Fruit fly (Drosophila melanogaster) whole organism, adult: ENCODE data around the gene par-6.
A peak's percentile ranks its signal among the peaks of the same experiment; 100 is the strongest.

ENCODE experiments used
- CG11617 ChIP-seq: fragments of 200-800 bp; sonication (Bioruptor generic); optimal IDR thresholded peaks from 2 replicates; lab custom pipeline; 2017; ENCODE audit warnings: mild to moderate bottlenecking, missing biosample characterization, missing genetic modification reagents, missing genetic modification characterization
- CG12768 ChIP-seq: fragments of 200-800 bp; sonication (Bioruptor generic); optimal IDR thresholded peaks from 2 replicates; lab custom pipeline; 2017; ENCODE audit warnings: missing biosample characterization, missing genetic modification characterization, mild to moderate bottlenecking, moderate library complexity, missing genetic modification reagents
- CG14711 ChIP-seq: fragments of 200-800 bp; sonication (Bioruptor generic); optimal IDR thresholded peaks from 2 replicates; lab custom pipeline; 2018; ENCODE audit warnings: missing biosample characterization, mild to moderate bottlenecking, missing genetic modification characterization, moderate library complexity
- CG1620 ChIP-seq: fragments of 200-800 bp; sonication (Bioruptor generic); optimal IDR thresholded peaks from 2 replicates; lab custom pipeline; 2016; ENCODE audit warnings: missing biosample characterization, missing genetic modification characterization
- CG33017 ChIP-seq: fragments of 200-800 bp; sonication (Bioruptor generic); optimal IDR thresholded peaks from 2 replicates; lab custom pipeline; 2018; ENCODE audit warnings: missing biosample characterization, mild to moderate bottlenecking, missing genetic modification characterization, moderate library complexity
- CG5204 ChIP-seq: fragments of 200-800 bp; sonication (Bioruptor generic); optimal IDR thresholded peaks from 2 replicates; lab custom pipeline; 2016; ENCODE audit warnings: missing biosample characterization, missing genetic modification characterization
- CG7045 ChIP-seq: fragments of 200-800 bp; sonication (Bioruptor generic); optimal IDR thresholded peaks from 2 replicates; lab custom pipeline; 2017; ENCODE audit warnings: missing biosample characterization, mild to moderate bottlenecking, missing genetic modification characterization
- CG7101 ChIP-seq: fragments of 200-800 bp; sonication (Bioruptor generic); optimal IDR thresholded peaks from 2 replicates; lab custom pipeline; 2018; ENCODE audit warnings: missing biosample characterization, mild to moderate bottlenecking, missing genetic modification characterization, moderate library complexity
- Clk ChIP-seq: fragments of 200-800 bp; sonication (Bioruptor generic); optimal IDR thresholded peaks from 2 replicates; lab custom pipeline; 2017; ENCODE audit warnings: missing biosample characterization, missing genetic modification characterization
- Crg-1 ChIP-seq: fragments of 200-800 bp; sonication (Bioruptor generic); optimal IDR thresholded peaks from 2 replicates; lab custom pipeline; 2016; ENCODE audit warnings: missing biosample characterization, missing genetic modification characterization
- Hr96 ChIP-seq: fragments of 200-800 bp; sonication (Bioruptor generic); optimal IDR thresholded peaks from 2 replicates; lab custom pipeline; 2016; ENCODE audit warnings: missing biosample characterization, missing genetic modification characterization
- Mnt ChIP-seq: fragments of 200-800 bp; sonication (Bioruptor generic); optimal IDR thresholded peaks from 2 replicates; lab custom pipeline; 2016; ENCODE audit warnings: missing biosample characterization, mild to moderate bottlenecking, missing genetic modification characterization
- bab1 ChIP-seq: fragments of 200-800 bp; sonication (Bioruptor generic); optimal IDR thresholded peaks from 3 replicates; lab custom pipeline; 2019; ENCODE audit warnings: missing biosample characterization, mild to moderate bottlenecking, missing genetic modification characterization, moderate library complexity
- cic ChIP-seq: fragments of 200-800 bp; sonication (Bioruptor generic); optimal IDR thresholded peaks from 2 replicates; lab custom pipeline; 2017; ENCODE audit warnings: missing biosample characterization, mild to moderate bottlenecking, missing genetic modification characterization, moderate library complexity
- cnc ChIP-seq, 2 experiments: fragments of >200 bp; optimal IDR thresholded peaks; 2 replicates each; lab custom pipeline; 2017
- kay ChIP-seq: fragments of 200-800 bp; sonication (Bioruptor generic); peaks from one replicate; lab custom pipeline; 2016; ENCODE audit warnings: missing biosample characterization, missing genetic modification characterization, borderline replicate concordance
- ovo ChIP-seq: fragments of 200-800 bp; sonication (Bioruptor generic); optimal IDR thresholded peaks from 2 replicates; lab custom pipeline; 2016; ENCODE audit warnings: missing biosample characterization, missing genetic modification characterization
- pad ChIP-seq: fragments of 200-800 bp; sonication (Bioruptor generic); optimal IDR thresholded peaks from 3 replicates; lab custom pipeline; 2017; ENCODE audit warnings: missing biosample characterization, missing genetic modification characterization, mild to moderate bottlenecking, moderate library complexity, missing genetic modification reagents
- tj ChIP-seq: fragments of 200-800 bp; sonication (Bioruptor generic); optimal IDR thresholded peaks from 3 replicates; lab custom pipeline; 2017; ENCODE audit warnings: missing biosample characterization, mild to moderate bottlenecking, missing genetic modification characterization, moderate library complexity
- toe ChIP-seq: fragments of 200-800 bp; sonication (Bioruptor generic); optimal IDR thresholded peaks from 2 replicates; lab custom pipeline; 2016; ENCODE audit warnings: missing biosample characterization, missing genetic modification characterization

Gene par-6

dm6 chrX:17697266-17697665 lies 5.9 kb upstream of the par-6 start:
- TF ChIP-seq tj (GFP tag; lab: Kevin White, UChicago) (no peak), CG11617 (GFP tag; lab: Kevin White, UChicago) (no peak), cnc (optimal IDR thresholded peaks at IDR 0.05; lab: Kevin White, UChicago) (no peak), CG14711 (no peak), CG1620 (GFP tag; lab: Kevin White, UChicago) (no peak), cic (GFP tag; lab: Kevin White, UChicago) (no peak), ovo (GFP tag; lab: Kevin White, UChicago) (no peak), Hr96 (no peak), CG7045 (GFP tag; lab: Kevin White, UChicago) (no peak), toe (GFP tag; lab: Kevin White, UChicago) (no peak), CG12768 (GFP tag; lab: Kevin White, UChicago) (no peak)

DNA sequence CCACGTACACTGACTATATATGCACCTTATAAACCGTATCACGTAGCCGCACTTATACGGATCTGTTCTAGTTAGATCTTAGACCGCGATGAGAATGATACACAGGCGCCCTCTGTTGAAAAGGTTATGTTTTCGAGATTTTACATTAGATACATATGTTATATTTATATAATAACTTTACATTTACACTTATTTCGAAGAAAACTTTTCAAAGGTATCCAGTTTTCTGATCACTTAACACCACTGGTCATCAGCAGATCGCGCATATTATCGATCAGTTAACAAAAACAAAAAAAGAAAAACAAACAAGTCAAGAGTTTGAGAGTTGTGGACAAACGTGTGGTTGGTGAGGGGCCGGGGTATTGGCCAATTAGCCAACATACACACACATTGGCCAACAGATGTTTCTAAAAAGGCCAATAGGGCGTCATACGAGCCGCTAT lies 5.4 kb upstream of the par-6 start:
- TF ChIP-seq Hr96, result no peak
- TF ChIP-seq CG11617 (GFP tag; lab: Kevin White, UChicago), result no peak
- TF ChIP-seq CG5204 (GFP tag; lab: Kevin White, UChicago), result no peak
- no peak for TF ChIP-seq Mnt (GFP tag; lab: Kevin White, UChicago)
- TF ChIP-seq CG14711, result no peak
- no peak for TF ChIP-seq cic (GFP tag; lab: Kevin White, UChicago)
- TF ChIP-seq Crg-1 (GFP tag; lab: Kevin White, UChicago), result no peak
- TF ChIP-seq toe (GFP tag; lab: Kevin White, UChicago), result no peak
- no peak for TF ChIP-seq ovo (GFP tag; lab: Kevin White, UChicago)

DNA sequence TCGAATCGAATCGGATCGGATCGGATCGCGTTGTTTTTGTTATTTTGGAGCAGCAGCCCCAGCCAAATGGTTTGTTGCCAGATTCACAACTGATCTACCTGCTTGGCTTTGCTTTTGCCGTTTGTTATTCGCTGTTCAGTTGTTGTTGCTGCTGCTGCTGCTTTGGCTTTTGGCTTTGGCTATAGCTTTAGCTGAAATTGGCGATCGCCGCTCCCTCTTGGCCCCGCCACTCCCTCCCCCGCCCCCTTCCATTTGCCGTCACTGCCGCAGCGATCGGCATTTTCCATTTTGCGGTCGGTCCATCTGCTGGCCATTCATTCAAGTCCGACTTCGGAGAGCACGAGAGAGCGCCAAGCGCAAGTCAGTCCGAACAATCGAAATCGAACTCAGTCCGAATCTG lies 4.7 kb upstream of the par-6 start, which contains the start of gene chas:
chas (minus strand) TSS at position 295 of the 400 bp plus-strand sequence.
- TF ChIP-seq CG33017 (tag; lab: Kevin White, UChicago), result no peak
- peak; percentile 53 for TF ChIP-seq cic (GFP tag; lab: Kevin White, UChicago)

- TF ChIP-seq Hr96 (peak; percentile 85), tj (GFP tag; lab: Kevin White, UChicago) (peak; percentile 75), pad (GFP tag; lab: Kevin White, UChicago) (peak; percentile 76), CG14711 (peak; percentile 76), CG7045 (GFP tag; lab: Kevin White, UChicago) (peak; percentile 59), Crg-1 (GFP tag; lab: Kevin White, UChicago) (peak; percentile 74), cnc (optimal IDR thresholded peaks at IDR 0.05; lab: Kevin White, UChicago) (no peak), bab1 (peak; percentile 97), CG12768 (GFP tag; lab: Kevin White, UChicago) (peak; percentile 65), CG33017 (tag; lab: Kevin White, UChicago) (peak; percentile 30), cic (GFP tag; lab: Kevin White, UChicago) (no peak), Clk (peak; percentile 33), kay (GFP tag; lab: Kevin White, UChicago) (peak; percentile 83), Mnt (GFP tag; lab: Kevin White, UChicago) (peak; percentile 77), toe (GFP tag; lab: Kevin White, UChicago) (peak; percentile 68), CG11617 (GFP tag; lab: Kevin White, UChicago) (peak; percentile 94), CG1620 (GFP tag; lab: Kevin White, UChicago) (peak; percentile 80), CG7101 (peak; percentile 90), CG5204 (GFP tag; lab: Kevin White, UChicago) (peak; percentile 78), ovo (GFP tag; lab: Kevin White, UChicago) (no peak)
Observed at dm6 chrX:17698864-17699504, 4.2 kb upstream of the par-6 start.

DNA sequence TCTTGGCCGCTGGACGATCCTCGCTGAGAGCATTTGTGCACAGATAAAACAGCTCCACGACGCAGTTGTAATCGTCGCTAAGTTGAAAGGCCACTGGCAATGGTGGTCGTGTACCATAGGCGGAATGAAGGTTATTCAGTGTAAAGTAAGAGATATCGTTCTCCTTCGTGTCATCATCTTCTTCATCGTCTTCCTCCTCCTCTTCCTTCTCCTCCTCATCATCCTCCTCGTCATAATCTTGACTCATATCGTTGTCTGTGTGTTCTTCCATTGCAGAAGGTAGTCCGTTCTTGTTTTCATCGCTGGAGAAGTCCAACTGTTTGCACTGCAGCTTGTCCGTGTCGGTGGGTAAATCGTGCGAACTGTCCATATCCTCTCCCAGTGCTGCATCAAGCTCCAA lies 4.5 kb downstream of the par-6 start:
- no peak for TF ChIP-seq CG14711
- no peak for TF ChIP-seq CG7045 (GFP tag; lab: Kevin White, UChicago)

DNA sequence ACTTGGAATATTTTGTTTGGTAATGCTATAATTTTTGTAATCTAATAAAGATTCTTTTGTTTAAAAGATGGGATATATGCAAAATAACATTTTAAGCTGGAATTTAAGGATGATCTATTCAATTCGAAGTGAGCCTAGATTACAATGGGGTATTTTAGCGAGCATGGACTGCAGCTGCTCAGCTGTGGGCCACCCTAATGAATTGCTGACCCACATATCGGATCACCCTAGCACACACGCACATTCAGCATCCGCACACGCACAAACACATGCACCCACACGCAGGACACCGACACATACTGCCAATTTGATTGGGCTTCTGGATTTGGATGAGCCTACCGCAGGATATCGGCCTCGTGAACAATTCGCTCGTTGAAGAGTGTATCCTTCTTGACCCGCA lies 5.7 kb downstream of the par-6 start:
- TF ChIP-seq CG14711, result no peak
- no peak for TF ChIP-seq Hr96
- TF ChIP-seq Clk, result no peak
- no peak for TF ChIP-seq CG1620 (GFP tag; lab: Kevin White, UChicago)
- TF ChIP-seq kay (GFP tag; lab: Kevin White, UChicago), result no peak
- TF ChIP-seq cnc (optimal IDR thresholded peaks at IDR 0.05; lab: Kevin White, UChicago), result no peak
- TF ChIP-seq CG7101, result no peak
- no peak for TF ChIP-seq cic (GFP tag; lab: Kevin White, UChicago)
- no peak for TF ChIP-seq CG11617 (GFP tag; lab: Kevin White, UChicago)
- no peak for TF ChIP-seq CG12768 (GFP tag; lab: Kevin White, UChicago)
- no peak for TF ChIP-seq ovo (GFP tag; lab: Kevin White, UChicago)
- no peak for TF ChIP-seq CG5204 (GFP tag; lab: Kevin White, UChicago)
- TF ChIP-seq Mnt (GFP tag; lab: Kevin White, UChicago), result no peak
